Fruit fly (Drosophila melanogaster) whole organism, embryonic: ENCODE results near the gene CG4757.

Source experiments
- CG1024 ChIP-seq: fragments of 200-800 bp; sonication (Bioruptor generic); IDR thresholded peaks from 2 replicates; pipeline ENCODE4 v1.3.6; 2022; ENCODE audit warnings: missing biosample characterization, missing genetic modification characterization
- CG10267 ChIP-seq: fragments of 200-800 bp; sonication (Bioruptor generic); optimal IDR thresholded peaks from 2 replicates; lab custom pipeline; 2018; ENCODE audit warnings: missing biosample characterization, mild to moderate bottlenecking, missing genetic modification characterization, moderate library complexity
- CG10274 ChIP-seq: fragments of 200-800 bp; sonication (Bioruptor generic); optimal IDR thresholded peaks from 3 replicates; lab custom pipeline; 2017; ENCODE audit warnings: missing biosample characterization, mild to moderate bottlenecking, missing genetic modification characterization
- CG10654 ChIP-seq: fragments of 200-800 bp; sonication (Bioruptor generic); optimal IDR thresholded peaks from 2 replicates; lab custom pipeline; 2016; ENCODE audit warnings: missing biosample characterization, missing genetic modification characterization
- CG12104 ChIP-seq: fragments of 200-800 bp; sonication (Bioruptor generic); optimal IDR thresholded peaks from 3 replicates; lab custom pipeline; 2016; ENCODE audit warnings: missing biosample characterization, missing genetic modification characterization
- CG13287 ChIP-seq: fragments of 200-800 bp; sonication (Bioruptor generic); IDR thresholded peaks from 2 replicates; pipeline ENCODE4 v1.3.6; 2022; ENCODE audit warnings: missing biosample characterization, missing genetic modification characterization; ENCODE audit not compliant: partially characterized antibody
- CG16779 ChIP-seq: fragments of 200-800 bp; sonication (Bioruptor generic); IDR thresholded peaks from 2 replicates; pipeline ENCODE4 v1.3.6; 2022; ENCODE audit warnings: missing biosample characterization, missing genetic modification characterization
- CG16863 ChIP-seq: fragments of 200-800 bp; sonication (Bioruptor generic); optimal IDR thresholded peaks from 3 replicates; lab custom pipeline; 2016; ENCODE audit warnings: missing biosample characterization, missing genetic modification characterization
- CG18476 ChIP-seq: fragments of 200-800 bp; sonication (Bioruptor generic); optimal IDR thresholded peaks from 2 replicates; lab custom pipeline; 2016; ENCODE audit warnings: missing biosample characterization, mild to moderate bottlenecking, missing genetic modification characterization
- CG2875 ChIP-seq: fragments of 200-800 bp; sonication (Bioruptor generic); optimal IDR thresholded peaks from 2 replicates; lab custom pipeline; 2017; ENCODE audit warnings: missing biosample characterization, mild to moderate bottlenecking, missing genetic modification characterization, missing genetic modification reagents
- CG30431 ChIP-seq: fragments of 200-800 bp; sonication (Bioruptor generic); optimal IDR thresholded peaks from 2 replicates; lab custom pipeline; 2017; ENCODE audit warnings: missing biosample characterization, missing genetic modification characterization
- CG3065 ChIP-seq: fragments of 200-800 bp; sonication (Bioruptor generic); optimal IDR thresholded peaks from 2 replicates; lab custom pipeline; 2016; ENCODE audit warnings: missing biosample characterization, missing genetic modification characterization
- CG31224 ChIP-seq: fragments of 200-800 bp; sonication (Bioruptor generic); IDR thresholded peaks from 2 replicates; pipeline ENCODE4 v1.3.6; 2022; ENCODE audit warnings: missing biosample characterization, missing genetic modification characterization
- CG31441 ChIP-seq: fragments of 200-800 bp; sonication (Bioruptor generic); IDR thresholded peaks from 2 replicates; pipeline ENCODE4 v1.3.6; 2022; ENCODE audit warnings: missing biosample characterization, missing genetic modification characterization
- CG34376 ChIP-seq: fragments of 200-800 bp; sonication (Bioruptor generic); optimal IDR thresholded peaks from 2 replicates; lab custom pipeline; 2018; ENCODE audit warnings: missing biosample characterization, mild to moderate bottlenecking, missing genetic modification characterization
- CG4424 ChIP-seq: fragments of 200-800 bp; sonication (Bioruptor generic); optimal IDR thresholded peaks from 3 replicates; lab custom pipeline; 2016; ENCODE audit warnings: missing biosample characterization, missing genetic modification characterization
- CG4820 ChIP-seq: fragments of 200-800 bp; sonication (Bioruptor generic); optimal IDR thresholded peaks from 3 replicates; lab custom pipeline; 2016; ENCODE audit warnings: missing biosample characterization, missing genetic modification characterization
- CG7745 ChIP-seq: fragments of 200-800 bp; sonication (Bioruptor generic); optimal IDR thresholded peaks from 2 replicates; lab custom pipeline; 2018; ENCODE audit warnings: missing biosample characterization, mild to moderate bottlenecking, missing genetic modification characterization, moderate library complexity
- CG8924 ChIP-seq: fragments of 200-800 bp; optimal IDR thresholded peaks from 3 replicates; lab custom pipeline; 2019; ENCODE audit warnings: missing biosample characterization, mild to moderate bottlenecking, missing genetic modification characterization, moderate library complexity
- Deaf1 ChIP-seq: fragments of 200-800 bp; optimal IDR thresholded peaks from 3 replicates; lab custom pipeline; 2019; ENCODE audit warnings: missing biosample characterization, mild to moderate bottlenecking, missing genetic modification characterization, moderate library complexity
- Dp ChIP-seq: fragments of 200-800 bp; sonication (Bioruptor generic); optimal IDR thresholded peaks from 2 replicates; lab custom pipeline; 2018; ENCODE audit warnings: missing biosample characterization, mild to moderate bottlenecking, missing genetic modification characterization, moderate library complexity
- E2f2 ChIP-seq: fragments of 200-800 bp; sonication (Bioruptor generic); IDR thresholded peaks from 2 replicates; pipeline ENCODE4 v1.3.6; 2022; ENCODE audit warnings: missing biosample characterization, missing genetic modification characterization
- Ets65A ChIP-seq: fragments of 200-800 bp; sonication (Bioruptor generic); peaks from one replicate; lab custom pipeline; 2016; ENCODE audit warnings: missing biosample characterization, missing genetic modification characterization
- Fer2 ChIP-seq: fragments of 200-800 bp; sonication (Bioruptor generic); optimal IDR thresholded peaks from 2 replicates; lab custom pipeline; 2018; ENCODE audit warnings: missing biosample characterization, mild to moderate bottlenecking, missing genetic modification characterization, moderate library complexity
- GATAe ChIP-seq: fragments of 200-800 bp; sonication (Bioruptor generic); conservative IDR thresholded peaks from 2 replicates; pipeline ENCODE4 v1.3.6; 2022; ENCODE audit warnings: missing biosample characterization, missing genetic modification characterization
- H2.0 ChIP-seq: fragments of 200-800 bp; sonication (Bioruptor generic); IDR thresholded peaks from 2 replicates; pipeline ENCODE4 v1.3.6; 2022; ENCODE audit warnings: missing biosample characterization, missing genetic modification characterization
- Hey ChIP-seq: fragments of 200-800 bp; sonication (Bioruptor generic); optimal IDR thresholded peaks from 3 replicates; lab custom pipeline; 2018; ENCODE audit warnings: missing biosample characterization, mild to moderate bottlenecking, missing genetic modification characterization
- Hmx ChIP-seq: fragments of 200-800 bp; sonication (Bioruptor generic); optimal IDR thresholded peaks from 2 replicates; lab custom pipeline; 2016; ENCODE audit warnings: missing biosample characterization, missing genetic modification characterization
- Hsf ChIP-seq: fragments of 200-800 bp; sonication (Bioruptor generic); optimal IDR thresholded peaks from 3 replicates; lab custom pipeline; 2016; ENCODE audit warnings: missing biosample characterization, missing genetic modification characterization
- Myb ChIP-seq: fragments of 200-800 bp; sonication (Bioruptor generic); optimal IDR thresholded peaks from 2 replicates; lab custom pipeline; 2016; ENCODE audit warnings: missing biosample characterization, missing genetic modification characterization
- NC2β ChIP-seq: fragments of 200-800 bp; sonication (Bioruptor generic); optimal IDR thresholded peaks from 2 replicates; lab custom pipeline; 2016; ENCODE audit warnings: missing biosample characterization, missing genetic modification characterization
- Pdp1 ChIP-seq, 2 experiments: fragments of 200-800 bp; sonication (Bioruptor generic); optimal IDR thresholded peaks; 3 replicates each; lab custom pipeline; 2016; ENCODE audit warnings: missing biosample characterization in 2 of 2, missing genetic modification characterization in 2 of 2, mild to moderate bottlenecking in 1 of 2, moderate library complexity in 1 of 2
- Taf1 ChIP-seq: fragments of 200-800 bp; sonication (Bioruptor generic); IDR thresholded peaks from 2 replicates; pipeline ENCODE4 v1.3.6; 2022; ENCODE audit warnings: missing biosample characterization, missing genetic modification characterization
- ac ChIP-seq: fragments of 200-800 bp; sonication (Bioruptor generic); optimal IDR thresholded peaks from 3 replicates; lab custom pipeline; 2017; ENCODE audit warnings: missing biosample characterization, mild to moderate bottlenecking, missing genetic modification characterization
- ap ChIP-seq: fragments of 200-800 bp; sonication (Bioruptor generic); IDR thresholded peaks from 2 replicates; pipeline ENCODE4 v1.3.6; 2022; ENCODE audit warnings: missing biosample characterization, missing genetic modification characterization
- cwo ChIP-seq: fragments of 200-800 bp; sonication (Bioruptor generic); optimal IDR thresholded peaks from 3 replicates; lab custom pipeline; 2017; ENCODE audit warnings: missing biosample characterization, missing genetic modification characterization, mild to moderate bottlenecking, moderate library complexity, missing genetic modification reagents
- disco-r ChIP-seq: fragments of 200-800 bp; sonication (Bioruptor generic); optimal IDR thresholded peaks from 2 replicates; lab custom pipeline; 2016; ENCODE audit warnings: missing biosample characterization, missing genetic modification characterization
- exex ChIP-seq: fragments of 200-800 bp; sonication (Bioruptor generic); optimal IDR thresholded peaks from 4 replicates; lab custom pipeline; 2018; ENCODE audit warnings: missing biosample characterization, mild to moderate bottlenecking, missing genetic modification characterization, moderate library complexity
- fd96Cb ChIP-seq: fragments of 200-800 bp; sonication (Bioruptor generic); optimal IDR thresholded peaks from 2 replicates; lab custom pipeline; 2018; ENCODE audit warnings: missing biosample characterization, mild to moderate bottlenecking, missing genetic modification characterization, moderate library complexity
- gem ChIP-seq: fragments of 200-800 bp; sonication (Bioruptor generic); optimal IDR thresholded peaks from 2 replicates; lab custom pipeline; 2019; ENCODE audit warnings: missing biosample characterization, mild to moderate bottlenecking, missing genetic modification characterization, moderate library complexity
- grn ChIP-seq: fragments of 200-800 bp; sonication (Bioruptor generic); optimal IDR thresholded peaks from 3 replicates; lab custom pipeline; 2017; ENCODE audit warnings: missing biosample characterization, missing genetic modification characterization
- kah ChIP-seq: fragments of 200-800 bp; sonication (Bioruptor generic); optimal IDR thresholded peaks from 2 replicates; lab custom pipeline; 2018; ENCODE audit warnings: missing biosample characterization, mild to moderate bottlenecking, missing genetic modification characterization
- lov ChIP-seq, 2 experiments: fragments of 200-800 bp in 1 of 2; fragments of >200 bp in 1 of 2; sonication (Bioruptor generic) in 1 of 2; IDR thresholded peaks in 1 of 2; optimal IDR thresholded peaks in 1 of 2; 2 replicates in 1 of 2; 3 replicates in 1 of 2; pipeline versions ENCODE4 v1.3.6 to Lab custom; 2017 to 2022; ENCODE audit warnings: missing biosample characterization in 1 of 2, missing genetic modification characterization in 1 of 2
- mirr ChIP-seq: fragments of 200-800 bp; sonication (Bioruptor generic); optimal IDR thresholded peaks from 3 replicates; lab custom pipeline; 2018; ENCODE audit warnings: missing biosample characterization, mild to moderate bottlenecking, missing genetic modification characterization
- pnt ChIP-seq: fragments of 200-800 bp; sonication (Bioruptor generic); optimal IDR thresholded peaks from 3 replicates; lab custom pipeline; 2016; ENCODE audit warnings: missing biosample characterization, missing genetic modification characterization
- salm ChIP-seq: fragments of 200-800 bp; sonication (Bioruptor generic); optimal IDR thresholded peaks from 2 replicates; lab custom pipeline; 2018; ENCODE audit warnings: missing biosample characterization, mild to moderate bottlenecking, missing genetic modification characterization
- scrt ChIP-seq: fragments of 200-800 bp; sonication (Bioruptor generic); optimal IDR thresholded peaks from 2 replicates; lab custom pipeline; 2018; ENCODE audit warnings: missing biosample characterization, mild to moderate bottlenecking, missing genetic modification characterization, moderate library complexity
- slou ChIP-seq: fragments of 200-800 bp; sonication (Bioruptor generic); optimal IDR thresholded peaks from 3 replicates; lab custom pipeline; 2016; ENCODE audit warnings: missing biosample characterization, missing genetic modification characterization
- so ChIP-seq: fragments of 200-800 bp; sonication (Bioruptor generic); IDR thresholded peaks from 3 replicates; pipeline ENCODE4 v1.3.6; 2022; ENCODE audit warnings: missing biosample characterization, missing genetic modification characterization
- usp ChIP-seq: fragments of >200 bp; optimal IDR thresholded peaks from 2 replicates; lab custom pipeline; 2017; ENCODE audit warnings: missing biosample characterization, missing genetic modification characterization
- wek ChIP-seq: fragments of 200-800 bp; sonication (Bioruptor generic); optimal IDR thresholded peaks from 3 replicates; lab custom pipeline; 2018; ENCODE audit warnings: missing biosample characterization, mild to moderate bottlenecking, missing genetic modification characterization, moderate library complexity

CG4757 gene

DNA sequence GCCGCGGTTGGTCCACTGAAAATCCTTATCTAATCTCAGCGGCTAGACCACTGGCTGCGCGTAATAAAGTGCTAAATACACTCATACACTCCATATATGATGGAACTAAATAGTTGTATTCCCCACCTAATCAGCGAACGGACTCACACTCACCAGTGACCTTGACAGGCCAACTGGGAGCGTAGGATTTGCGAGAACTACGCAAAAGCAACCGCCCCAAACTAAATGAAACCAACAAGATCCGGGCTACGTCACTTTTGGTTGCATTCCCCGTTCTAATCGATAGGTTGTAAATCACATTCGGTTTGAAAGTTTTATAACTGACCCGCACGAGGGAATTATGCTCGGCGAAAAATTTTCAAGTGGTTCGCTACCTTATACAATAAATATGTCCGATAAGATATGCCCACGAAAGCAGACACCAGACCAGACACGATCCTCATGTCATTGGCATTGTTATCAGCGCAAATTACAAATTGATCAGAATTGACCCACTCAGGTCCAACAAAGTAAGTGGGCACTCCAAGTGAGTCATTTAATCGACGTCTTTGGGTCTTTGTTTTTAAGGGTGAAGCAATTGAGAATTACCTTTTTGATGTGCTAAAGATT lies 38.3 kb downstream of the CG4757 start:
- TF ChIP-seq salm (tag; lab: Kevin White, UChicago) (peak; percentile 11), CG10654 (no peak), Taf1 (GFP tag; lab: Robert Waterston, UW) (no peak), scrt (GFP tag; lab: Kevin White, UChicago) (no peak), CG13287 (GFP tag; lab: Robert Waterston, UW) (no peak), kah (GFP tag; lab: Kevin White, UChicago) (no peak), wek (no peak), so (no peak), exex (tag; lab: Kevin White, UChicago) (peak; percentile 98), Hsf (GFP tag; lab: Kevin White, UChicago) (no peak), lov (optimal IDR thresholded peaks at IDR 0.05; lab: Kevin White, UChicago) (no peak), lov (GFP tag; IDR thresholded peaks at IDR 0.05; lab: Robert Waterston, UW) (no peak), cwo (GFP tag; lab: Kevin White, UChicago) (peak; percentile 86), Fer2 (tag; lab: Kevin White, UChicago) (no peak), Myb (GFP tag; lab: Kevin White, UChicago) (no peak), ac (GFP tag; lab: Kevin White, UChicago) (no peak), usp (GFP tag; lab: Kevin White, UChicago) (no peak), CG3065 (GFP tag; lab: Kevin White, UChicago) (no peak), CG12104 (GFP tag; lab: Kevin White, UChicago) (no peak), CG7745 (tag; lab: Kevin White, UChicago) (peak; percentile 29), mirr (GFP tag; lab: Kevin White, UChicago) (peak; percentile 86), E2f2 (GFP tag; lab: Robert Waterston, UW) (no peak), slou (GFP tag; lab: Kevin White, UChicago) (no peak), CG4820 (no peak), CG31224 (GFP tag; lab: Robert Waterston, UW) (peak; percentile 74), pnt (GFP tag; lab: Kevin White, UChicago) (no peak), CG31441 (no peak), CG18476 (no peak), GATAe (GFP tag; lab: Robert Waterston, UW) (peak; percentile 21; the same call in 1 of the 2 replicates), CG2875 (GFP tag; lab: Kevin White, UChicago) (no peak), Ets65A (GFP tag; lab: Kevin White, UChicago) (peak; percentile 25), gem (peak; percentile 41), grn (GFP tag; lab: Kevin White, UChicago) (peak; percentile 87), CG16863 (no peak), Hmx (GFP tag; lab: Kevin White, UChicago) (no peak), NC2β (GFP tag; lab: Kevin White, UChicago) (no peak), Dp (GFP tag; lab: Kevin White, UChicago) (no peak), disco-r (GFP tag; lab: Kevin White, UChicago) (no peak), CG16779 (GFP tag; lab: Robert Waterston, UW) (no peak), Hey (tag; lab: Kevin White, UChicago) (peak; percentile 83), H2.0 (no peak), ap (GFP tag; lab: Robert Waterston, UW) (no peak), CG34376 (GFP tag; lab: Kevin White, UChicago) (peak; percentile 64), CG4424 (GFP tag; lab: Kevin White, UChicago) (no peak), CG8924 (tag; lab: Kevin White, UChicago) (no peak), Pdp1 (GFP tag; optimal IDR thresholded peaks at IDR 0.05; lab: Kevin White, UChicago) (peak in 1 of 2 experiments; percentile 84), CG1024 (GFP tag; lab: Robert Waterston, UW) (no peak), fd96Cb (tag; lab: Kevin White, UChicago) (no peak), Deaf1 (tag; lab: Kevin White, UChicago) (peak; percentile 23), CG30431 (GFP tag; lab: Kevin White, UChicago) (no peak), CG10267 (tag; lab: Kevin White, UChicago) (no peak), CG10274 (GFP tag; lab: Kevin White, UChicago) (no peak)
